Worm (Caenorhabditis elegans) whole organism, L2 larva: ENCODE results near the gene Y7A5A.8.

Source experiments
- F13H6.1 ChIP-seq: sonication (generic microtip); optimal IDR thresholded peaks from 2 replicates; lab custom pipeline; 2016; ENCODE audit warnings: missing genetic modification characterization, missing compliant biosample characterization
- R02D3.7 ChIP-seq: fragments of 150-350 bp; optimal IDR thresholded peaks from 2 replicates; lab custom pipeline; 2014; ENCODE audit warnings: missing biosample characterization, missing genetic modification characterization
- blmp-1 ChIP-seq: sonication (generic microtip); optimal IDR thresholded peaks from 2 replicates; lab custom pipeline; 2017; ENCODE audit warnings: missing genetic modification characterization, mild to moderate bottlenecking, missing compliant biosample characterization, antibody characterized with exemption, moderate library complexity; ENCODE audit not compliant: insufficient read depth
- ceh-16 ChIP-seq: fragments of 150-350 bp; optimal IDR thresholded peaks from 2 replicates; lab custom pipeline; 2014; ENCODE audit warnings: missing biosample characterization, missing genetic modification characterization
- crh-2 ChIP-seq: sonication (generic microtip); optimal IDR thresholded peaks from 2 replicates; lab custom pipeline; 2017; ENCODE audit warnings: missing biosample characterization, missing genetic modification characterization
- elt-1 ChIP-seq: fragments of 150-350 bp; optimal IDR thresholded peaks from 2 replicates; lab custom pipeline; 2014; ENCODE audit warnings: missing biosample characterization, missing genetic modification characterization
- elt-3 ChIP-seq: sonication (generic microtip); optimal IDR thresholded peaks from 2 replicates; lab custom pipeline; 2017; ENCODE audit warnings: missing biosample characterization, missing genetic modification characterization
- gmeb-1 ChIP-seq: fragments of 150-350 bp; optimal IDR thresholded peaks from 2 replicates; lab custom pipeline; 2014; ENCODE audit warnings: missing biosample characterization, missing genetic modification characterization
- lin-11 ChIP-seq: fragments of 150-350 bp; sonication (generic microtip); optimal IDR thresholded peaks from 2 replicates; lab custom pipeline; 2014; ENCODE audit warnings: missing biosample characterization, missing genetic modification characterization, inconsistent platforms, mixed read lengths
- lin-13 ChIP-seq: fragments of 150-350 bp; optimal IDR thresholded peaks from 2 replicates; lab custom pipeline; 2014; ENCODE audit warnings: missing biosample characterization, missing genetic modification reagents, missing genetic modification characterization
- lin-39 ChIP-seq: fragments of 150-350 bp; optimal IDR thresholded peaks from 2 replicates; lab custom pipeline; 2014; ENCODE audit warnings: missing biosample characterization, missing genetic modification reagents, missing genetic modification characterization
- mab-5 ChIP-seq: fragments of 150-350 bp; optimal IDR thresholded peaks from 2 replicates; lab custom pipeline; 2014; ENCODE audit warnings: missing biosample characterization, missing genetic modification characterization
- mbf-1 ChIP-seq: sonication (generic microtip); optimal IDR thresholded peaks from 2 replicates; lab custom pipeline; 2017; ENCODE audit warnings: missing biosample characterization, missing genetic modification characterization
- nhr-11 ChIP-seq: fragments of 150-350 bp; optimal IDR thresholded peaks from 2 replicates; lab custom pipeline; 2014; ENCODE audit warnings: missing biosample characterization, missing genetic modification characterization
- nhr-129 ChIP-seq: fragments of 150-350 bp; optimal IDR thresholded peaks from 2 replicates; lab custom pipeline; 2014; ENCODE audit warnings: missing biosample characterization, missing genetic modification characterization
- nhr-21 ChIP-seq: fragments of 150-350 bp; optimal IDR thresholded peaks from 2 replicates; lab custom pipeline; 2014; ENCODE audit warnings: missing biosample characterization, missing genetic modification characterization
- nhr-23 ChIP-seq: fragments of 150-350 bp; optimal IDR thresholded peaks from 2 replicates; lab custom pipeline; 2014; ENCODE audit warnings: missing biosample characterization, missing genetic modification reagents, missing genetic modification characterization
- nhr-237 ChIP-seq: fragments of 150-350 bp; optimal IDR thresholded peaks from 2 replicates; lab custom pipeline; 2014; ENCODE audit warnings: missing biosample characterization, missing genetic modification characterization
- nhr-25 ChIP-seq: fragments of 150-350 bp; sonication (generic microtip); optimal IDR thresholded peaks from 3 replicates; lab custom pipeline; 2014; ENCODE audit warnings: missing biosample characterization, missing genetic modification characterization
- nhr-77 ChIP-seq: fragments of 150-350 bp; optimal IDR thresholded peaks from 2 replicates; lab custom pipeline; 2014; ENCODE audit warnings: missing biosample characterization, missing genetic modification characterization
- peb-1 ChIP-seq: fragments of 150-350 bp; optimal IDR thresholded peaks from 2 replicates; lab custom pipeline; 2014; ENCODE audit warnings: missing biosample characterization, missing genetic modification characterization
- sem-4 ChIP-seq: fragments of 150-350 bp; optimal IDR thresholded peaks from 2 replicates; lab custom pipeline; 2014; ENCODE audit warnings: missing biosample characterization, missing genetic modification reagents, missing genetic modification characterization
- sma-9 ChIP-seq, 2 experiments: fragments of 150-350 bp in 1 of 2; sonication (generic microtip) in 1 of 2; optimal IDR thresholded peaks; 2 replicates each; lab custom pipeline; 2014 to 2016; ENCODE audit warnings: missing genetic modification characterization in 2 of 2, mild to moderate bottlenecking in 1 of 2, missing biosample characterization in 1 of 2, missing compliant biosample characterization in 1 of 2, missing genetic modification reagents in 1 of 2, moderate library complexity in 1 of 2
- snpc-4 ChIP-seq: fragments of 150-350 bp; optimal IDR thresholded peaks from 2 replicates; lab custom pipeline; 2014; ENCODE audit warnings: missing biosample characterization, missing genetic modification characterization
- unc-39 ChIP-seq: fragments of 150-350 bp; optimal IDR thresholded peaks from 2 replicates; lab custom pipeline; 2014; ENCODE audit warnings: missing biosample characterization, missing genetic modification characterization
- unc-55 ChIP-seq: fragments of 150-350 bp; sonication (generic microtip); optimal IDR thresholded peaks from 3 replicates; lab custom pipeline; 2014; ENCODE audit warnings: missing biosample characterization, missing genetic modification reagents, missing genetic modification characterization
- unc-62 ChIP-seq: fragments of 150-350 bp; optimal IDR thresholded peaks from 2 replicates; lab custom pipeline; 2014; ENCODE audit warnings: missing biosample characterization, missing genetic modification reagents, missing genetic modification characterization
- zag-1 ChIP-seq: fragments of 150-350 bp; optimal IDR thresholded peaks from 2 replicates; lab custom pipeline; 2014; ENCODE audit warnings: missing biosample characterization, missing genetic modification characterization
- ztf-11 ChIP-seq: sonication (generic microtip); optimal IDR thresholded peaks from 2 replicates; lab custom pipeline; 2017; ENCODE audit warnings: missing biosample characterization, missing genetic modification characterization

Y7A5A.8 gene

ce11 chrX:15804072-15804471, 18.2 kb upstream of the Y7A5A.8 start, which contains the start of gene Y7A5A.7:
Gene Y7A5A.7, minus strand, starts transcription at chrX:15804172.
- TF ChIP-seq crh-2 (tag; lab: Kevin White, UChicago) (no peak), elt-1 (tag; lab: Kevin White, UChicago) (no peak), R02D3.7 (tag; lab: Kevin White, UChicago) (no peak), nhr-21 (tag; lab: Kevin White, UChicago) (no peak), nhr-25 (tag; lab: Kevin White, UChicago) (no peak)

- TF ChIP-seq mab-5 (tag; lab: Kevin White, UChicago) (no peak), zag-1 (tag; lab: Kevin White, UChicago) (no peak), nhr-11 (no peak), nhr-21 (tag; lab: Kevin White, UChicago) (no peak), sem-4 (no peak), gmeb-1 (no peak), elt-3 (no peak), snpc-4 (tag; lab: Kevin White, UChicago) (no peak)
- TF ChIP-seq, all 48 proteins: peak for 0
These were observed 11.0 kb upstream of the Y7A5A.8 start for ce11 chrX:15811341-15811740.

DNA sequence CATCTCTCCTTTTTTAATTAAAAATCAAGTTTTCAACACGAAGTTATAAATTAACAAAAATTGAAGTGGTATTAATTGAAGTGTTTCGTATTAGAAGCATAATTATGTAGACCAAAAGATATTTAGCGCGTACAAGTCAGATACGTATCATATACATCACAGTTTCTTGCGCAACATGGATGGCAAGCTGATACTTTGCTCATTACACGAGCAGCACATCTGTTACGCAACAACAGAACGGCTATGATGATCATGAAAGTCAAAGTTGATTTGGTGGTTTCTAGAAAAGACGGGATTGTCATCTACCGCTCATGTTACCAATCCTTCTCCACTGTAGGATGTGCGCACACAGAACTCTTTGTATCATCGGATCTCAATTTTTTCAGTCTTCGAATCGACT, 7.7 kb upstream of the Y7A5A.8 start:
- TF ChIP-seq unc-55 (no peak), zag-1 (tag; lab: Kevin White, UChicago) (no peak), gmeb-1 (no peak), R02D3.7 (tag; lab: Kevin White, UChicago) (no peak), snpc-4 (tag; lab: Kevin White, UChicago) (no peak), peb-1 (tag; lab: Kevin White, UChicago) (no peak), blmp-1 (tag; lab: Kevin White, UChicago) (no peak)
- TF ChIP-seq, all 48 proteins: peak for 0

- no peak for TF ChIP-seq blmp-1 (tag; lab: Kevin White, UChicago)
- TF ChIP-seq ztf-11 (tag; lab: Kevin White, UChicago): no peak
- TF ChIP-seq nhr-77 (tag; lab: Kevin White, UChicago): no peak
- TF ChIP-seq elt-1 (tag; lab: Kevin White, UChicago): no peak
- no peak for TF ChIP-seq nhr-23 (tag; lab: Kevin White, UChicago)
These were observed 4.6 kb downstream of the Y7A5A.8 start, which contains the start of gene Y7A5A.9 for ce11 chrX:15826866-15827265. Gene Y7A5A.9, plus strand, starts transcription at chrX:15827166.

ce11 chrX:15828059-15828458, 5.8 kb downstream of the Y7A5A.8 start, which contains the start of gene Y7A5A.20:
Gene Y7A5A.20, plus strand, starts transcription at chrX:15828359.
- TF ChIP-seq nhr-25 (tag; lab: Kevin White, UChicago) (no peak), nhr-129 (tag; lab: Kevin White, UChicago) (no peak), lin-13 (no peak), ceh-16 (tag; lab: Kevin White, UChicago) (no peak), nhr-77 (tag; lab: Kevin White, UChicago) (no peak), snpc-4 (tag; lab: Kevin White, UChicago) (no peak), nhr-237 (tag; lab: Kevin White, UChicago) (no peak), elt-3 (no peak)

DNA sequence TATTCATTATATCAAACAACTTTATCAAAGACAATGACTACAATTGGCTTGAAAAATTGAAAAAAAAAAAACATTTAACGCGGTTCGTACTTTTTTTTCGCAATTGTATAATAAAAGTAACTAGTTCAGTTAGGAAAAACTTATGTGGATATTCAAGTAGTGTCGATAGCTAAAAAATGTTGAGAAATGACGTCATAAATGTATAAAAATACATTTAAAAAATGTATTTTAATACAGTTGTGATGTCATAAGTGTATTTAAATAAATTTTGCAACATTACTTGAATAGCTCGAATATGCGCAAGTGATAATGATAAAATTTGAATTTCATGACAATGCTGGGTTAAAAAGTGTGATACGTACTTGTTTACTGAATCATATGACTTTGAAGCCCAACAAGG, 9.2 kb downstream of the Y7A5A.8 start:
- TF ChIP-seq sma-9 (GFP tag; optimal IDR thresholded peaks at IDR 0.05; lab: Kevin White, UChicago): no peak
- TF ChIP-seq sma-9 (tag; optimal IDR thresholded peaks at IDR 0.05; lab: Kevin White, UChicago): no peak
- TF ChIP-seq lin-11 (tag; lab: Kevin White, UChicago): no peak
- TF ChIP-seq unc-62 (GFP tag; lab: Kevin White, UChicago): no peak
- TF ChIP-seq nhr-11: no peak
- no peak for TF ChIP-seq elt-3
- TF ChIP-seq nhr-21 (tag; lab: Kevin White, UChicago): no peak
- TF ChIP-seq lin-13: no peak
- TF ChIP-seq mbf-1 (tag; lab: Kevin White, UChicago): no peak
- TF ChIP-seq lin-39 (tag; lab: Kevin White, UChicago): no peak
- TF ChIP-seq nhr-77 (tag; lab: Kevin White, UChicago): no peak
- no peak for TF ChIP-seq nhr-237 (tag; lab: Kevin White, UChicago)
- no peak for TF ChIP-seq F13H6.1 (tag; lab: Kevin White, UChicago)
- TF ChIP-seq unc-39: no peak
- no peak for TF ChIP-seq nhr-23 (tag; lab: Kevin White, UChicago)
- TF ChIP-seq peb-1 (tag; lab: Kevin White, UChicago): no peak
- no peak for TF ChIP-seq zag-1 (tag; lab: Kevin White, UChicago)
